Worm (Caenorhabditis elegans): Measurements from ENCODE around the gene mex-1.

The mex-1 gene

ce11 chrII:11978478-11978877, 10.0 kb downstream of the mex-1 start:
- no peak for TF ChIP-seq W03F9.2 (tag; optimal IDR thresholded peaks at IDR 0.05)
- TF ChIP-seq dao-5 (tag; optimal IDR thresholded peaks at IDR 0.05): no peak
- TF ChIP-seq him-1 (tag; optimal IDR thresholded peaks at IDR 0.05): no peak

- TF ChIP-seq W03F9.2 (tag; optimal IDR thresholded peaks at IDR 0.05) (no peak), dao-5 (tag; optimal IDR thresholded peaks at IDR 0.05) (no peak), him-1 (tag; optimal IDR thresholded peaks at IDR 0.05) (no peak)
Measured at ce11 chrII:11978920-11979319, 10.5 kb downstream of the mex-1 start.

- TF ChIP-seq dao-5 (tag; optimal IDR thresholded peaks at IDR 0.05) (no peak), W03F9.2 (tag; optimal IDR thresholded peaks at IDR 0.05) (no peak), him-1 (tag; optimal IDR thresholded peaks at IDR 0.05) (no peak)
Measured at ce11 chrII:11979449-11980095, 11.1 kb downstream of the mex-1 start, which contains the start of the genes ash-2 and Y17G7B.20. ash-2 (plus strand) TSS chrII:11979838. Y17G7B.20 (minus strand) TSS chrII:11979844.

ce11 chrII:11980110-11980509, 11.7 kb downstream of the mex-1 start:
- no peak for TF ChIP-seq dao-5 (tag; optimal IDR thresholded peaks at IDR 0.05)
- TF ChIP-seq W03F9.2 (tag; optimal IDR thresholded peaks at IDR 0.05): peak; percentile 93
- peak; percentile 72 for TF ChIP-seq him-1 (tag; optimal IDR thresholded peaks at IDR 0.05)

- no peak for TF ChIP-seq W03F9.2 (tag; optimal IDR thresholded peaks at IDR 0.05)
- TF ChIP-seq him-1 (tag; optimal IDR thresholded peaks at IDR 0.05): no peak
- TF ChIP-seq dao-5 (tag; optimal IDR thresholded peaks at IDR 0.05): no peak
Measured at ce11 chrII:11988724-11989123, 20.3 kb downstream of the mex-1 start, which contains the start of gene Y17G7B.3. Y17G7B.3 (plus strand) TSS chrII:11989024.

ce11 chrII:11992701-11993100, 24.3 kb downstream of the mex-1 start, which contains the start of gene dhps-1:
dhps-1 (plus strand) TSS chrII:11993001.
- no peak for TF ChIP-seq him-1 (tag; optimal IDR thresholded peaks at IDR 0.05)
- no peak for TF ChIP-seq dao-5 (tag; optimal IDR thresholded peaks at IDR 0.05)
- no peak for TF ChIP-seq W03F9.2 (tag; optimal IDR thresholded peaks at IDR 0.05)

ce11 chrII:11994940-11995339, 26.5 kb downstream of the mex-1 start:
- no peak for TF ChIP-seq him-1 (tag; optimal IDR thresholded peaks at IDR 0.05)
- TF ChIP-seq W03F9.2 (tag; optimal IDR thresholded peaks at IDR 0.05): no peak
- no peak for TF ChIP-seq dao-5 (tag; optimal IDR thresholded peaks at IDR 0.05)

- no peak for TF ChIP-seq W03F9.2 (tag; optimal IDR thresholded peaks at IDR 0.05)
- no peak for TF ChIP-seq him-1 (tag; optimal IDR thresholded peaks at IDR 0.05)
- TF ChIP-seq dao-5 (tag; optimal IDR thresholded peaks at IDR 0.05): no peak
Measured at ce11 chrII:11998903-11999302, 30.5 kb downstream of the mex-1 start, which contains the start of gene Y17G7B.23. Y17G7B.23 (plus strand) TSS chrII:11999203.

ce11 chrII:12005981-12006380, 37.5 kb downstream of the mex-1 start:
- TF ChIP-seq W03F9.2 (tag; optimal IDR thresholded peaks at IDR 0.05) (no peak), him-1 (tag; optimal IDR thresholded peaks at IDR 0.05) (no peak), dao-5 (tag; optimal IDR thresholded peaks at IDR 0.05) (no peak)

ce11 chrII:12006575-12007098, 38.2 kb downstream of the mex-1 start, which contains the start of gene mcm-2:
mcm-2 (minus strand) TSS chrII:12006625.
- no peak for TF ChIP-seq him-1 (tag; optimal IDR thresholded peaks at IDR 0.05)
- TF ChIP-seq W03F9.2 (tag; optimal IDR thresholded peaks at IDR 0.05): peak; percentile 70

ce11 chrII:12008772-12009171, 40.3 kb downstream of the mex-1 start, which contains the start of gene glb-29:
glb-29 (plus strand) TSS chrII:12009072.
- TF ChIP-seq him-1 (tag; optimal IDR thresholded peaks at IDR 0.05) (no peak), W03F9.2 (tag; optimal IDR thresholded peaks at IDR 0.05) (no peak), dao-5 (tag; optimal IDR thresholded peaks at IDR 0.05) (no peak)
